Worm (Caenorhabditis elegans) whole organism, early embryonic: ENCODE data around the gene snu-66.
A peak's percentile ranks its signal among the peaks of the same experiment; 100 is the strongest.

ENCODE experiments used
- B0310.2 ChIP-seq: sonication (generic microtip); optimal IDR thresholded peaks from 2 replicates; lab custom pipeline; 2016; ENCODE audit warnings: mild to moderate bottlenecking, missing genetic modification characterization, missing compliant biosample characterization
- F13C5.2 ChIP-seq: sonication (generic microtip); optimal IDR thresholded peaks from 2 replicates; lab custom pipeline; 2017; ENCODE audit warnings: mild to moderate bottlenecking, missing genetic modification characterization, inconsistent platforms, missing compliant biosample characterization
- aly-1 ChIP-seq: sonication (generic microtip); optimal IDR thresholded peaks from 2 replicates; lab custom pipeline; 2016; ENCODE audit warnings: missing genetic modification characterization, missing compliant biosample characterization
- ama-1 ChIP-seq: fragments of 150-350 bp; optimal IDR thresholded peaks from 2 replicates; lab custom pipeline; 2014
- ceh-13 ChIP-seq: fragments of 200-800 bp; sonication (Bioruptor generic); optimal IDR thresholded peaks from 2 replicates; lab custom pipeline; 2018; ENCODE audit warnings: mild to moderate bottlenecking, missing genetic modification characterization, missing compliant biosample characterization
- ceh-36 ChIP-seq: sonication (generic microtip); optimal IDR thresholded peaks from 2 replicates; lab custom pipeline; 2016; ENCODE audit warnings: missing genetic modification characterization, inconsistent platforms, missing compliant biosample characterization
- ets-7 ChIP-seq: sonication (generic microtip); optimal IDR thresholded peaks from 2 replicates; lab custom pipeline; 2016; ENCODE audit warnings: missing genotype, missing genetic modification characterization, missing compliant biosample characterization
- flt-1 ChIP-seq: fragments of 200-800 bp; sonication (Bioruptor generic); IDR thresholded peaks from 2 replicates; pipeline ENCODE4 v1.3.6; 2022; ENCODE audit warnings: missing genetic modification characterization, missing compliant biosample characterization
- hmbx-1 ChIP-seq: sonication (generic microtip); optimal IDR thresholded peaks from 2 replicates; lab custom pipeline; 2016; ENCODE audit warnings: mild to moderate bottlenecking, missing genetic modification characterization, missing compliant biosample characterization
- hmg-4 ChIP-seq: fragments of 200-800 bp; sonication (Bioruptor generic); optimal IDR thresholded peaks from 2 replicates; lab custom pipeline; 2018; ENCODE audit warnings: mild to moderate bottlenecking, missing genetic modification characterization, missing compliant biosample characterization
- hnd-1 ChIP-seq: sonication (generic microtip); optimal IDR thresholded peaks from 2 replicates; lab custom pipeline; 2016; ENCODE audit warnings: missing genetic modification characterization, missing compliant biosample characterization
- pes-1 ChIP-seq: fragments of 200-800 bp; sonication (Bioruptor generic); IDR thresholded peaks from 2 replicates; pipeline ENCODE4 v1.3.6; 2022; ENCODE audit warnings: missing genetic modification reagents, missing genetic modification characterization, missing compliant biosample characterization
- scrt-1 ChIP-seq: fragments of 200-800 bp; sonication (Bioruptor generic); IDR thresholded peaks from 2 replicates; pipeline ENCODE4 v1.3.6; 2022; ENCODE audit warnings: missing genetic modification characterization, missing compliant biosample characterization
- sea-1 ChIP-seq: fragments of 200-800 bp; sonication (Bioruptor generic); conservative IDR thresholded peaks from 2 replicates; pipeline ENCODE4 v1.3.6; 2022; ENCODE audit warnings: missing genetic modification characterization, missing compliant biosample characterization
- tbx-11 ChIP-seq: fragments of 200-800 bp; sonication (Bioruptor generic); IDR thresholded peaks from 2 replicates; pipeline ENCODE4 v1.3.6; 2022; ENCODE audit warnings: missing genetic modification characterization, missing compliant biosample characterization
- tbx-37 ChIP-seq: fragments of 200-800 bp; sonication (Bioruptor generic); conservative IDR thresholded peaks from 2 replicates; pipeline ENCODE4 v1.3.6; 2022; ENCODE audit warnings: missing genetic modification reagents, missing genetic modification characterization, missing compliant biosample characterization
- tra-4 ChIP-seq: sonication (generic microtip); optimal IDR thresholded peaks from 2 replicates; lab custom pipeline; 2017; ENCODE audit warnings: missing genetic modification characterization, missing compliant biosample characterization

snu-66 gene

ce11 chrV:7555875-7556274, 19.6 kb downstream of the snu-66 start:
- no peak for TF ChIP-seq ceh-36 (tag; lab: Kevin White, UChicago)
- no peak for TF ChIP-seq flt-1
- TF ChIP-seq hmg-4 (GFP tag; lab: Kevin White, UChicago), result no peak
- no peak for TF ChIP-seq sea-1 (GFP tag; lab: Robert Waterston, UW)
- TF ChIP-seq tbx-11 (GFP tag; lab: Robert Waterston, UW), result no peak
- no peak for TF ChIP-seq B0310.2 (tag; lab: Kevin White, UChicago)
- no peak for TF ChIP-seq ama-1 (lab: Kevin White, UChicago)
- TF ChIP-seq aly-1, result no peak
- no peak for TF ChIP-seq scrt-1 (GFP tag; lab: Robert Waterston, UW)
- TF ChIP-seq F13C5.2, result no peak
- no peak for TF ChIP-seq ets-7 (tag; lab: Kevin White, UChicago)

ce11 chrV:7553873-7554362, 21.6 kb downstream of the snu-66 start, which contains the start of gene ttr-10:
Gene ttr-10, minus strand, starts transcription at chrV:7553923.
- TF ChIP-seq sea-1 (GFP tag; lab: Robert Waterston, UW) (no peak), hmg-4 (GFP tag; lab: Kevin White, UChicago) (no peak), B0310.2 (tag; lab: Kevin White, UChicago) (no peak), tbx-37 (GFP tag; lab: Robert Waterston, UW) (no peak)

- TF ChIP-seq scrt-1 (GFP tag; lab: Robert Waterston, UW), result no peak
- TF ChIP-seq sea-1 (GFP tag; lab: Robert Waterston, UW), result no peak
These were observed 23.6 kb downstream of the snu-66 start, which contains the start of gene F19F10.3 for ce11 chrV:7551821-7552220. Gene F19F10.3, plus strand, starts transcription at chrV:7552121.

ce11 chrV:7548499-7548898, 27.0 kb downstream of the snu-66 start:
- TF ChIP-seq tbx-11 (GFP tag; lab: Robert Waterston, UW) (peak; percentile 70), scrt-1 (GFP tag; lab: Robert Waterston, UW) (peak; percentile 70; the same call in 1 of the 2 replicates), pes-1 (GFP tag; lab: Robert Waterston, UW) (peak; percentile 76), flt-1 (peak; percentile 56; the same call in 1 of the 2 replicates)

ce11 chrV:7548017-7548416, 27.5 kb downstream of the snu-66 start:
- TF ChIP-seq aly-1 (no peak), ets-7 (tag; lab: Kevin White, UChicago) (no peak), ceh-13 (GFP tag; lab: Kevin White, UChicago) (no peak), B0310.2 (tag; lab: Kevin White, UChicago) (no peak), tra-4 (no peak), tbx-37 (GFP tag; lab: Robert Waterston, UW) (no peak), ama-1 (lab: Kevin White, UChicago) (no peak), hmbx-1 (no peak), F13C5.2 (no peak), flt-1 (no peak), sea-1 (GFP tag; lab: Robert Waterston, UW) (no peak), hnd-1 (no peak)

- TF ChIP-seq hmg-4 (GFP tag; lab: Kevin White, UChicago), result no peak
- no peak for TF ChIP-seq F13C5.2
- no peak for TF ChIP-seq ama-1 (lab: Kevin White, UChicago)
- no peak for TF ChIP-seq sea-1 (GFP tag; lab: Robert Waterston, UW)
- TF ChIP-seq tbx-37 (GFP tag; lab: Robert Waterston, UW), result no peak
- no peak for TF ChIP-seq scrt-1 (GFP tag; lab: Robert Waterston, UW)
- TF ChIP-seq hmbx-1, result no peak
- no peak for TF ChIP-seq B0310.2 (tag; lab: Kevin White, UChicago)
- no peak for TF ChIP-seq tra-4
- no peak for TF ChIP-seq tbx-11 (GFP tag; lab: Robert Waterston, UW)
- TF ChIP-seq aly-1, result no peak
These were observed 28.0 kb downstream of the snu-66 start, which contains the start of gene ftn-1 for ce11 chrV:7547479-7547878. Gene ftn-1, minus strand, starts transcription at chrV:7547579.

ce11 chrV:7545187-7545586, 30.3 kb downstream of the snu-66 start, which contains the start of the genes C54F6.19 and nhx-3:
Gene C54F6.19, plus strand, starts transcription at chrV:7545487.
Gene nhx-3, minus strand, starts transcription at chrV:7545523.
- no peak for TF ChIP-seq scrt-1 (GFP tag; lab: Robert Waterston, UW)
- no peak for TF ChIP-seq sea-1 (GFP tag; lab: Robert Waterston, UW)

- no peak for TF ChIP-seq scrt-1 (GFP tag; lab: Robert Waterston, UW)
- no peak for TF ChIP-seq ets-7 (tag; lab: Kevin White, UChicago)
These were observed 31.7 kb downstream of the snu-66 start for ce11 chrV:7543728-7544127.

ce11 chrV:7539015-7539414, 36.5 kb downstream of the snu-66 start, which contains the start of gene srh-268:
Gene srh-268, plus strand, starts transcription at chrV:7539315.
- TF ChIP-seq ceh-36 (tag; lab: Kevin White, UChicago) (no peak), tbx-11 (GFP tag; lab: Robert Waterston, UW) (no peak), ama-1 (lab: Kevin White, UChicago) (no peak), B0310.2 (tag; lab: Kevin White, UChicago) (no peak), flt-1 (no peak), hmg-4 (GFP tag; lab: Kevin White, UChicago) (no peak), pes-1 (GFP tag; lab: Robert Waterston, UW) (no peak), F13C5.2 (no peak), ceh-13 (GFP tag; lab: Kevin White, UChicago) (no peak), sea-1 (GFP tag; lab: Robert Waterston, UW) (no peak), aly-1 (no peak), scrt-1 (GFP tag; lab: Robert Waterston, UW) (no peak), ets-7 (tag; lab: Kevin White, UChicago) (no peak), hnd-1 (no peak), tra-4 (no peak), tbx-37 (GFP tag; lab: Robert Waterston, UW) (no peak), hmbx-1 (no peak)
